Worm (Caenorhabditis elegans) whole organism, L2 larva: ENCODE measurements around the gene F17E9.16.

Source experiments
- ama-1 ChIP-seq: fragments of 150-350 bp; optimal IDR thresholded peaks from 2 replicates; lab custom pipeline; 2018; ENCODE audit warnings: inconsistent platforms
- blmp-1 ChIP-seq: sonication (generic microtip); optimal IDR thresholded peaks from 2 replicates; lab custom pipeline; 2017; ENCODE audit warnings: missing genetic modification characterization, mild to moderate bottlenecking, missing compliant biosample characterization, antibody characterized with exemption, moderate library complexity; ENCODE audit not compliant: insufficient read depth
- elt-3 ChIP-seq: sonication (generic microtip); optimal IDR thresholded peaks from 2 replicates; lab custom pipeline; 2017; ENCODE audit warnings: missing biosample characterization, missing genetic modification characterization
- lin-13 ChIP-seq: fragments of 150-350 bp; optimal IDR thresholded peaks from 2 replicates; lab custom pipeline; 2014; ENCODE audit warnings: missing biosample characterization, missing genetic modification reagents, missing genetic modification characterization
- nhr-11 ChIP-seq: fragments of 150-350 bp; optimal IDR thresholded peaks from 2 replicates; lab custom pipeline; 2014; ENCODE audit warnings: missing biosample characterization, missing genetic modification characterization
- nhr-12 ChIP-seq: fragments of 150-350 bp; optimal IDR thresholded peaks from 2 replicates; lab custom pipeline; 2014; ENCODE audit warnings: missing biosample characterization, missing genetic modification characterization
- nhr-25 ChIP-seq: fragments of 150-350 bp; sonication (generic microtip); optimal IDR thresholded peaks from 3 replicates; lab custom pipeline; 2014; ENCODE audit warnings: missing biosample characterization, missing genetic modification characterization
- sem-4 ChIP-seq: fragments of 150-350 bp; optimal IDR thresholded peaks from 2 replicates; lab custom pipeline; 2014; ENCODE audit warnings: missing biosample characterization, missing genetic modification reagents, missing genetic modification characterization
- snpc-4 ChIP-seq: fragments of 150-350 bp; optimal IDR thresholded peaks from 2 replicates; lab custom pipeline; 2014; ENCODE audit warnings: missing biosample characterization, missing genetic modification characterization
- unc-62 ChIP-seq: fragments of 150-350 bp; optimal IDR thresholded peaks from 2 replicates; lab custom pipeline; 2014; ENCODE audit warnings: missing biosample characterization, missing genetic modification reagents, missing genetic modification characterization
- ztf-4 ChIP-seq: fragments of 150-350 bp; optimal IDR thresholded peaks from 2 replicates; lab custom pipeline; 2014; ENCODE audit warnings: missing biosample characterization, missing genetic modification characterization

DNA sequence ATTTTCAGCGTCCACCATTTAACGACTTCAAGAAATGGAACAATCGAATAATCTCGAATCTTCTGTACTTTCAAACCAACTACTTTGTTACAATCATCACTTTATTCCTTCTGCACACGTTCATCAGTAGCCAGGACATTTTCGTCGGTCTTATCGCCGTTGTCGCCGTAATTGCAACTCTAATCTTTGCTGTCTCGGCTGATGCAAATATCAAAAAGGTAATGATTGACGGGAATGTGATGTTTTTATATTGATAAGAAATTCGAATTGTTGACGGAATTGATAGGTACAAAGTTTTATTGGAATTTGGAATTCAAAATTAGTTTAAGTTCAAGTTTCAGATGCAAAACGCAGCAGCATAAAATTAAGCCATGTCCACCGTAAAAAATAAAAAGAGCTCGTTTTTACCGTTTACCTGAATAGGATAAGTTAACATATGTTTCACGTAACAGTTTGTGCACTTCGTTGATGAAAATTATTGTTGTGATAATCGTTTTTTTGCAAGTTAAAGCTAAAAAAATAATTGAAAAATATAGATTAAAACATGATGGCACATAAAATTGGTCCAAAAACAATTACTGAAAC, 28.2 kb downstream of the F17E9.16 start:
- no peak for TF ChIP-seq sem-4
- no peak for TF ChIP-seq nhr-25 (tag; lab: Kevin White, UChicago)
- no peak for TF ChIP-seq snpc-4
- no peak for TF ChIP-seq unc-62 (GFP tag; lab: Kevin White, UChicago)
- no peak for TF ChIP-seq lin-13
- TF ChIP-seq ama-1 (lab: Kevin White, UChicago), result no peak
- TF ChIP-seq nhr-11 (tag; lab: Kevin White, UChicago), result no peak
- TF ChIP-seq ztf-4 (tag; lab: Kevin White, UChicago), result no peak
- no peak for TF ChIP-seq elt-3 (tag; lab: Kevin White, UChicago)
- no peak for TF ChIP-seq blmp-1 (tag; lab: Kevin White, UChicago)
- no peak for TF ChIP-seq nhr-12 (tag; lab: Kevin White, UChicago)
